Fruit fly (Drosophila melanogaster): ENCODE data around the gene CG17376.

Gene CG17376

dm6 chr2L:6826298-6826697 is 25.6 kb upstream of the CG17376 start:
- TF ChIP-seq ovo (GFP tag; optimal IDR thresholded peaks at IDR 0.05) (no peak), CG11617 (GFP tag; optimal IDR thresholded peaks at IDR 0.05) (no peak), CG12768 (GFP tag; optimal IDR thresholded peaks at IDR 0.05) (no peak), Hr96 (GFP tag; optimal IDR thresholded peaks at IDR 0.05) (no peak)

- TF ChIP-seq cic (GFP tag; optimal IDR thresholded peaks at IDR 0.05): no peak
- no peak for TF ChIP-seq CG7101 (tag; optimal IDR thresholded peaks at IDR 0.05)
- no peak for TF ChIP-seq CG5204 (GFP tag; optimal IDR thresholded peaks at IDR 0.05)
- no peak for TF ChIP-seq tj (GFP tag; optimal IDR thresholded peaks at IDR 0.05)
- TF ChIP-seq bab1 (GFP tag; optimal IDR thresholded peaks at IDR 0.05): no peak
These were observed 21.4 kb upstream of the CG17376 start for dm6 chr2L:6822044-6822443.

- TF ChIP-seq CG1620 (GFP tag; optimal IDR thresholded peaks at IDR 0.05) (no peak), CG11617 (GFP tag; optimal IDR thresholded peaks at IDR 0.05) (no peak), pad (GFP tag; optimal IDR thresholded peaks at IDR 0.05) (no peak)
These were observed 20.9 kb upstream of the CG17376 start, which contains the start of gene sens-2 for dm6 chr2L:6821631-6822030. sens-2 (plus strand) TSS chr2L:6821934.

- TF ChIP-seq CG33017 (tag; optimal IDR thresholded peaks at IDR 0.05) (peak; percentile 35), ovo (GFP tag; optimal IDR thresholded peaks at IDR 0.05) (no peak)
These were observed 18.7 kb upstream of the CG17376 start for dm6 chr2L:6819230-6820049.

- TF ChIP-seq CG14711 (tag; optimal IDR thresholded peaks at IDR 0.05): no peak
- no peak for TF ChIP-seq CG1620 (GFP tag; optimal IDR thresholded peaks at IDR 0.05)
- no peak for TF ChIP-seq CG7101 (tag; optimal IDR thresholded peaks at IDR 0.05)
- TF ChIP-seq tj (GFP tag; optimal IDR thresholded peaks at IDR 0.05): no peak
- TF ChIP-seq cnc (optimal IDR thresholded peaks at IDR 0.05): no peak
- no peak for TF ChIP-seq toe (GFP tag; optimal IDR thresholded peaks at IDR 0.05)
- no peak for TF ChIP-seq Hr96 (GFP tag; optimal IDR thresholded peaks at IDR 0.05)
- TF ChIP-seq Crg-1 (GFP tag; optimal IDR thresholded peaks at IDR 0.05): no peak
- no peak for TF ChIP-seq bab1 (GFP tag; optimal IDR thresholded peaks at IDR 0.05)
These were observed 17.7 kb upstream of the CG17376 start for dm6 chr2L:6818357-6818756.

dm6 chr2L:6817493-6817892 is 16.8 kb upstream of the CG17376 start:
- TF ChIP-seq pad (GFP tag; optimal IDR thresholded peaks at IDR 0.05) (peak; percentile 25), CG1620 (GFP tag; optimal IDR thresholded peaks at IDR 0.05) (no peak)

dm6 chr2L:6805783-6806182 is 5.1 kb upstream of the CG17376 start, which contains the start of gene CG17375:
CG17375 (minus strand) TSS chr2L:6805792.
- TF ChIP-seq bab1 (GFP tag; optimal IDR thresholded peaks at IDR 0.05) (no peak), CG5204 (GFP tag; optimal IDR thresholded peaks at IDR 0.05) (no peak), CG1620 (GFP tag; optimal IDR thresholded peaks at IDR 0.05) (no peak), cnc (optimal IDR thresholded peaks at IDR 0.05) (no peak), Hr96 (GFP tag; optimal IDR thresholded peaks at IDR 0.05) (no peak), CG33017 (tag; optimal IDR thresholded peaks at IDR 0.05) (no peak), tj (GFP tag; optimal IDR thresholded peaks at IDR 0.05) (no peak), CG11617 (GFP tag; optimal IDR thresholded peaks at IDR 0.05) (no peak), CG12768 (GFP tag; optimal IDR thresholded peaks at IDR 0.05) (no peak), Clk (GFP tag; optimal IDR thresholded peaks at IDR 0.05) (no peak), kay (GFP tag; ENCODE audit: borderline replicate concordance) (no peak), CG7101 (tag; optimal IDR thresholded peaks at IDR 0.05) (no peak), CG7045 (GFP tag; optimal IDR thresholded peaks at IDR 0.05) (no peak)

- no peak for TF ChIP-seq CG7045 (GFP tag; optimal IDR thresholded peaks at IDR 0.05)
- TF ChIP-seq CG33017 (tag; optimal IDR thresholded peaks at IDR 0.05): no peak
- TF ChIP-seq bab1 (GFP tag; optimal IDR thresholded peaks at IDR 0.05): no peak
- TF ChIP-seq Crg-1 (GFP tag; optimal IDR thresholded peaks at IDR 0.05): no peak
- no peak for TF ChIP-seq CG5204 (GFP tag; optimal IDR thresholded peaks at IDR 0.05)
- TF ChIP-seq CG7101 (tag; optimal IDR thresholded peaks at IDR 0.05): no peak
- no peak for TF ChIP-seq ovo (GFP tag; optimal IDR thresholded peaks at IDR 0.05)
- TF ChIP-seq CG14711 (tag; optimal IDR thresholded peaks at IDR 0.05): no peak
- TF ChIP-seq Clk (GFP tag; optimal IDR thresholded peaks at IDR 0.05): no peak
- no peak for TF ChIP-seq cic (GFP tag; optimal IDR thresholded peaks at IDR 0.05)
- no peak for TF ChIP-seq CG1620 (GFP tag; optimal IDR thresholded peaks at IDR 0.05)
- TF ChIP-seq pad (GFP tag; optimal IDR thresholded peaks at IDR 0.05): no peak
- TF ChIP-seq toe (GFP tag; optimal IDR thresholded peaks at IDR 0.05): no peak
- TF ChIP-seq Mnt (GFP tag; optimal IDR thresholded peaks at IDR 0.05): no peak
- no peak for TF ChIP-seq tj (GFP tag; optimal IDR thresholded peaks at IDR 0.05)
- TF ChIP-seq cnc (optimal IDR thresholded peaks at IDR 0.05): no peak
- TF ChIP-seq CG11617 (GFP tag; optimal IDR thresholded peaks at IDR 0.05): no peak
- no peak for TF ChIP-seq CG12768 (GFP tag; optimal IDR thresholded peaks at IDR 0.05)
- TF ChIP-seq kay (GFP tag; ENCODE audit: borderline replicate concordance): no peak
- no peak for TF ChIP-seq Hr96 (GFP tag; optimal IDR thresholded peaks at IDR 0.05)
These were observed 2.0 kb upstream of the CG17376 start, which contains the start of the genes CG17377 and Daao2 for dm6 chr2L:6802740-6803139. CG17377 (minus strand) TSS chr2L:6802840. Daao2 (plus strand) TSS chr2L:6803011.
